Worm (Caenorhabditis elegans): ENCODE data around the gene K10D6.3.

ce11 chrV:11161791-11162190 lies 38.6 kb upstream of the K10D6.3 start, which contains the start of gene srg-41:
- TF ChIP-seq ama-1 (optimal IDR thresholded peaks at IDR 0.05): no peak
- TF ChIP-seq F13C5.2 (tag; optimal IDR thresholded peaks at IDR 0.05): no peak
- no peak for TF ChIP-seq ceh-13 (GFP tag; optimal IDR thresholded peaks at IDR 0.05)
- no peak for TF ChIP-seq ceh-36 (tag; optimal IDR thresholded peaks at IDR 0.05)

All from whole organism, early embryonic.